Worm (Caenorhabditis elegans) whole organism, L4 larva: Measurements from ENCODE around the gene AH6.17.

Source experiments
- F49E8.2 ChIP-seq: sonication (generic microtip); optimal IDR thresholded peaks from 2 replicates; lab custom pipeline; 2016; ENCODE audit warnings: missing compliant biosample characterization, mild to moderate bottlenecking, missing genetic modification characterization, borderline replicate concordance
- daf-8 ChIP-seq: fragments of 200-800 bp; sonication (Bioruptor generic); IDR thresholded peaks from 2 replicates; pipeline ENCODE4 v1.3.6; 2022; ENCODE audit warnings: missing genetic modification characterization, missing compliant biosample characterization
- dmd-6 ChIP-seq: fragments of 200-800 bp; sonication (Bioruptor generic); IDR thresholded peaks from 2 replicates; pipeline ENCODE4 v1.3.6; 2022; ENCODE audit warnings: missing genetic modification reagents, missing genetic modification characterization, missing compliant biosample characterization
- lin-13 ChIP-seq: fragments of 150-350 bp; optimal IDR thresholded peaks from 2 replicates; lab custom pipeline; 2014; ENCODE audit warnings: missing biosample characterization, missing genetic modification reagents, missing genetic modification characterization
- madf-9 ChIP-seq: fragments of 200-800 bp; sonication (Bioruptor generic); conservative IDR thresholded peaks from 2 replicates; pipeline ENCODE4 v1.3.6; 2022; ENCODE audit warnings: missing genetic modification reagents, missing genetic modification characterization, missing compliant biosample characterization
- pha-4 ChIP-seq, 2 experiments: fragments of 150-350 bp in 1 of 2; fragments of 200-800 bp in 1 of 2; sonication (Bioruptor generic) in 1 of 2; IDR thresholded peaks in 1 of 2; optimal IDR thresholded peaks in 1 of 2; 2 replicates each; pipeline versions ENCODE4 v1.3.6 to Lab custom; 2014 to 2022; ENCODE audit warnings: missing genetic modification characterization in 2 of 2, missing genetic modification reagents in 2 of 2, missing biosample characterization in 1 of 2, missing compliant biosample characterization in 1 of 2
- unc-130 ChIP-seq: sonication (generic microtip); optimal IDR thresholded peaks from 2 replicates; lab custom pipeline; 2016; ENCODE audit warnings: missing genetic modification reagents, missing genetic modification characterization, missing compliant biosample characterization
- unc-62 ChIP-seq, 3 experiments: fragments of 150-350 bp in 1 of 3; sonication (generic microtip); optimal IDR thresholded peaks in 2 of 3; peaks in 1 of 3; 1 replicate in 1 of 3; 2 replicates in 2 of 3; lab custom pipeline; 2014 to 2017; ENCODE audit warnings: missing biosample characterization in 3 of 3, missing genetic modification characterization in 3 of 3, missing genetic modification reagents in 3 of 3, missing genotype in 1 of 3
- ztf-11 ChIP-seq: fragments of 150-350 bp; optimal IDR thresholded peaks from 2 replicates; lab custom pipeline; 2014; ENCODE audit warnings: missing biosample characterization, missing genetic modification characterization

DNA sequence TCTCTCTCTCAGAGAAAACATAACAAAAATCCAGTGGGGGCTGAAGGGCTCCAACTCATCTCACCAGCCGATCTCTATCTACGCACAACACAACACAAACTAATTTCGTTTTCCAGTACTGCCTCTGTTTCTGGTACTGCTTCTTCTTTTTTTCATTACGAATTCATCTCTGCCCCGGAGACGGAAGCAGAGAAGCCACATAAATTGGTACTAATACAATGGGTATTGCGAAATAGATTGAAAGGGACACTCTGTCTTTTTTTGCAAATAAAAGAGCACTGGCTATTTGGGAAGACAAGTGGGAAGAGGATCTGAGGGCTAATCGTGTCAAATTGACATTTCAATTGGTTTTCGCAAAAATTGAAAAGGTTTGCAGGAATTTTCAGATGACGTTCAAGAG is 25.7 kb upstream of the AH6.17 start:
- TF ChIP-seq daf-8: no peak
- no peak for TF ChIP-seq dmd-6 (GFP tag; lab: Robert Waterston, UW)
- TF ChIP-seq madf-9 (GFP tag; lab: Robert Waterston, UW): no peak
- no peak for TF ChIP-seq pha-4 (GFP tag; IDR thresholded peaks at IDR 0.05; lab: Robert Waterston, UW)
- TF ChIP-seq pha-4 (tag; optimal IDR thresholded peaks at IDR 0.05; lab: Kevin White, UChicago): no peak
- TF ChIP-seq unc-130 (GFP tag; lab: Kevin White, UChicago): no peak
- TF ChIP-seq lin-13: no peak
- no peak for TF ChIP-seq F49E8.2
- TF ChIP-seq unc-62 (GFP tag; optimal IDR thresholded peaks at IDR 0.05 in 1 of 2; lab: Kevin White, UChicago): no peak
- no peak for TF ChIP-seq unc-62 (tag; optimal IDR thresholded peaks at IDR 0.05; lab: Kevin White, UChicago)
- no peak for TF ChIP-seq ztf-11
